Fruit fly (Drosophila melanogaster) whole organism, embryonic: ENCODE measurements around the gene Csk.

Experiments
- Antp ChIP-seq: fragments of 200-800 bp; sonication (Bioruptor generic); optimal IDR thresholded peaks from 3 replicates; lab custom pipeline; 2016; ENCODE audit warnings: missing biosample characterization, missing genetic modification characterization
- Atf6 ChIP-seq: fragments of 200-800 bp; sonication (Bioruptor generic); IDR thresholded peaks from 2 replicates; pipeline ENCODE4 v1.3.6; 2022; ENCODE audit warnings: missing biosample characterization, missing genetic modification characterization
- CG11504 ChIP-seq: fragments of 200-800 bp; sonication (Bioruptor generic); optimal IDR thresholded peaks from 3 replicates; lab custom pipeline; 2019; ENCODE audit warnings: missing biosample characterization, mild to moderate bottlenecking, missing genetic modification characterization, moderate library complexity
- CG11696 ChIP-seq: fragments of 200-800 bp; sonication (Bioruptor generic); IDR thresholded peaks from 2 replicates; pipeline ENCODE4 v1.3.6; 2022; ENCODE audit warnings: missing biosample characterization, missing genetic modification characterization
- CG12071 ChIP-seq: fragments of 200-800 bp; sonication (Bioruptor generic); optimal IDR thresholded peaks from 3 replicates; lab custom pipeline; 2018; ENCODE audit warnings: missing biosample characterization, mild to moderate bottlenecking, missing genetic modification characterization
- CG12104 ChIP-seq: fragments of 200-800 bp; sonication (Bioruptor generic); optimal IDR thresholded peaks from 3 replicates; lab custom pipeline; 2016; ENCODE audit warnings: missing biosample characterization, missing genetic modification characterization
- CG12299 ChIP-seq: fragments of 200-800 bp; sonication (Bioruptor generic); optimal IDR thresholded peaks from 2 replicates; lab custom pipeline; 2018; ENCODE audit warnings: missing biosample characterization, mild to moderate bottlenecking, missing genetic modification characterization
- CG1233 ChIP-seq: fragments of 200-800 bp; sonication (Bioruptor generic); optimal IDR thresholded peaks from 4 replicates; lab custom pipeline; 2018; ENCODE audit warnings: missing biosample characterization, mild to moderate bottlenecking, missing genetic modification characterization
- CG14860 ChIP-seq: fragments of 200-800 bp; sonication (Bioruptor generic); IDR thresholded peaks from 3 replicates; pipeline ENCODE4 v1.3.6; 2022; ENCODE audit warnings: missing biosample characterization, missing genetic modification characterization; ENCODE audit not compliant: partially characterized antibody
- CG1602 ChIP-seq: fragments of 200-800 bp; sonication (Bioruptor generic); optimal IDR thresholded peaks from 3 replicates; lab custom pipeline; 2016; ENCODE audit warnings: missing biosample characterization, missing genetic modification characterization
- CG1647 ChIP-seq: fragments of 200-800 bp; sonication (Bioruptor generic); optimal IDR thresholded peaks from 3 replicates; lab custom pipeline; 2016; ENCODE audit warnings: missing biosample characterization, missing genetic modification characterization
- CG18011 ChIP-seq: fragments of 200-800 bp; sonication (Bioruptor generic); optimal IDR thresholded peaks from 2 replicates; lab custom pipeline; 2017; ENCODE audit warnings: missing biosample characterization, missing genetic modification characterization, mild to moderate bottlenecking, moderate library complexity, missing genotype
- CG2199 ChIP-seq: fragments of 200-800 bp; sonication (Bioruptor generic); IDR thresholded peaks from 3 replicates; pipeline ENCODE4 v1.3.6; 2022; ENCODE audit warnings: missing biosample characterization, missing genetic modification characterization
- CG3065 ChIP-seq: fragments of 200-800 bp; sonication (Bioruptor generic); optimal IDR thresholded peaks from 2 replicates; lab custom pipeline; 2016; ENCODE audit warnings: missing biosample characterization, missing genetic modification characterization
- CG32767 ChIP-seq: fragments of 200-800 bp; sonication (Bioruptor generic); IDR thresholded peaks from 2 replicates; pipeline ENCODE4 v1.3.6; 2022; ENCODE audit warnings: missing biosample characterization, missing genetic modification characterization
- CG34422 ChIP-seq: fragments of 200-800 bp; sonication (Bioruptor generic); IDR thresholded peaks from 3 replicates; pipeline ENCODE4 v1.3.6; 2022; ENCODE audit warnings: missing biosample characterization, missing genetic modification characterization
- CG7745 ChIP-seq: fragments of 200-800 bp; sonication (Bioruptor generic); optimal IDR thresholded peaks from 2 replicates; lab custom pipeline; 2018; ENCODE audit warnings: missing biosample characterization, mild to moderate bottlenecking, missing genetic modification characterization, moderate library complexity
- CG7786 ChIP-seq: fragments of 200-800 bp; sonication (Bioruptor generic); optimal IDR thresholded peaks from 2 replicates; lab custom pipeline; 2016; ENCODE audit warnings: missing biosample characterization, missing genetic modification characterization
- CG8765 ChIP-seq: fragments of 200-800 bp; sonication (Bioruptor generic); IDR thresholded peaks from 2 replicates; pipeline ENCODE4 v1.3.6; 2022; ENCODE audit warnings: missing biosample characterization, missing genetic modification characterization
- CTCF ChIP-seq: fragments of 200-800 bp; sonication (Bioruptor generic); optimal IDR thresholded peaks from 2 replicates; lab custom pipeline; 2017; ENCODE audit warnings: missing biosample characterization, mild to moderate bottlenecking, missing genetic modification characterization, moderate library complexity
- Doc2 ChIP-seq: fragments of 200-800 bp; sonication (Bioruptor generic); IDR thresholded peaks from 2 replicates; pipeline ENCODE4 v1.3.6; 2022; ENCODE audit warnings: missing biosample characterization, missing genetic modification characterization
- ERR ChIP-seq: fragments of 200-800 bp; sonication (Bioruptor generic); optimal IDR thresholded peaks from 2 replicates; lab custom pipeline; 2016; ENCODE audit warnings: missing biosample characterization, missing genetic modification characterization
- H15 ChIP-seq: fragments of 200-800 bp; sonication (Bioruptor generic); IDR thresholded peaks from 3 replicates; pipeline ENCODE4 v1.3.6; 2022; ENCODE audit warnings: missing biosample characterization, missing genetic modification characterization
- Hmr ChIP-seq: fragments of 200-800 bp; sonication (Bioruptor generic); optimal IDR thresholded peaks from 3 replicates; lab custom pipeline; 2017; ENCODE audit warnings: mild to moderate bottlenecking, missing biosample characterization, missing genetic modification reagents, missing genetic modification characterization
- Hmx ChIP-seq: fragments of 200-800 bp; sonication (Bioruptor generic); optimal IDR thresholded peaks from 2 replicates; lab custom pipeline; 2016; ENCODE audit warnings: missing biosample characterization, missing genetic modification characterization
- Hr3 ChIP-seq: fragments of 200-800 bp; sonication (Bioruptor generic); optimal IDR thresholded peaks from 3 replicates; lab custom pipeline; 2016; ENCODE audit warnings: missing biosample characterization, missing genetic modification characterization
- Mrtf ChIP-seq: fragments of 200-800 bp; sonication (Bioruptor generic); IDR thresholded peaks from 3 replicates; pipeline ENCODE4 v1.3.6; 2022; ENCODE audit warnings: missing biosample characterization, missing genetic modification characterization
- Pdp1 ChIP-seq, 2 experiments: fragments of 200-800 bp; sonication (Bioruptor generic); optimal IDR thresholded peaks; 3 replicates each; lab custom pipeline; 2016; ENCODE audit warnings: missing biosample characterization in 2 of 2, missing genetic modification characterization in 2 of 2, mild to moderate bottlenecking in 1 of 2, moderate library complexity in 1 of 2
- Xrp1 ChIP-seq: fragments of 200-800 bp; sonication (Bioruptor generic); IDR thresholded peaks from 2 replicates; pipeline ENCODE4 v1.3.6; 2022; ENCODE audit warnings: missing biosample characterization, missing genetic modification characterization
- al ChIP-seq: fragments of 200-800 bp; sonication (Bioruptor generic); IDR thresholded peaks from 2 replicates; pipeline ENCODE4 v1.3.6; 2022; ENCODE audit warnings: missing biosample characterization, missing genetic modification characterization
- aop ChIP-seq: fragments of 200-800 bp; sonication (Bioruptor generic); IDR thresholded peaks from 2 replicates; pipeline ENCODE4 v1.3.6; 2022; ENCODE audit warnings: missing biosample characterization, missing genetic modification characterization
- ash1 ChIP-seq: fragments of 200-800 bp; sonication (Bioruptor generic); optimal IDR thresholded peaks from 2 replicates; lab custom pipeline; 2018; ENCODE audit warnings: missing biosample characterization, mild to moderate bottlenecking, missing genetic modification characterization
- az2 ChIP-seq: fragments of 200-800 bp; sonication (Bioruptor generic); optimal IDR thresholded peaks from 3 replicates; lab custom pipeline; 2016; ENCODE audit warnings: missing biosample characterization, missing genetic modification characterization
- cas ChIP-seq: fragments of 200-800 bp; sonication (Bioruptor generic); IDR thresholded peaks from 2 replicates; pipeline ENCODE4 v1.3.6; 2022; ENCODE audit warnings: missing biosample characterization, missing genetic modification characterization
- chn ChIP-seq: fragments of 200-800 bp; sonication (Bioruptor generic); optimal IDR thresholded peaks from 2 replicates; lab custom pipeline; 2016; ENCODE audit warnings: missing biosample characterization, missing genetic modification characterization
- cwo ChIP-seq: fragments of 200-800 bp; sonication (Bioruptor generic); optimal IDR thresholded peaks from 3 replicates; lab custom pipeline; 2017; ENCODE audit warnings: missing biosample characterization, missing genetic modification characterization, mild to moderate bottlenecking, moderate library complexity, missing genetic modification reagents
- da ChIP-seq: fragments of 200-800 bp; sonication (Bioruptor generic); optimal IDR thresholded peaks from 2 replicates; lab custom pipeline; 2016; ENCODE audit warnings: missing biosample characterization, missing genetic modification characterization
- fd64A ChIP-seq: fragments of 200-800 bp; sonication (Bioruptor generic); optimal IDR thresholded peaks from 3 replicates; lab custom pipeline; 2018; ENCODE audit warnings: missing biosample characterization, mild to moderate bottlenecking, missing genetic modification characterization
- gfzf ChIP-seq: fragments of 200-800 bp; sonication (Bioruptor generic); optimal IDR thresholded peaks from 2 replicates; lab custom pipeline; 2016; ENCODE audit warnings: missing biosample characterization, mild to moderate bottlenecking, missing genetic modification characterization, moderate library complexity
- grau ChIP-seq: fragments of 200-800 bp; optimal IDR thresholded peaks from 3 replicates; lab custom pipeline; 2019; ENCODE audit warnings: missing biosample characterization, mild to moderate bottlenecking, missing genetic modification characterization, moderate library complexity
- hkb ChIP-seq, 2 experiments: fragments of 200-800 bp in 1 of 2; fragments of >200 bp in 1 of 2; sonication (Bioruptor generic) in 1 of 2; IDR thresholded peaks in 1 of 2; optimal IDR thresholded peaks in 1 of 2; 2 replicates each; pipeline versions ENCODE4 v1.3.6 to Lab custom; 2017 to 2022; ENCODE audit warnings: missing biosample characterization in 1 of 2, missing genetic modification characterization in 1 of 2
- insv ChIP-seq, 2 experiments: fragments of 200-800 bp; sonication (Bioruptor generic); optimal IDR thresholded peaks; 3 replicates each; lab custom pipeline; 2016 to 2018; ENCODE audit warnings: missing biosample characterization in 2 of 2, missing genetic modification characterization in 2 of 2
- org-1 ChIP-seq: fragments of 200-800 bp; sonication (Bioruptor generic); optimal IDR thresholded peaks from 2 replicates; lab custom pipeline; 2017; ENCODE audit warnings: missing biosample characterization, missing genetic modification characterization
- p53 ChIP-seq: fragments of 200-800 bp; sonication (Bioruptor generic); optimal IDR thresholded peaks from 2 replicates; lab custom pipeline; 2016; ENCODE audit warnings: missing biosample characterization, missing genetic modification characterization
- row ChIP-seq: fragments of 200-800 bp; sonication (Bioruptor generic); IDR thresholded peaks from 3 replicates; pipeline ENCODE4 v1.3.6; 2022; ENCODE audit warnings: missing biosample characterization, missing genetic modification characterization
- run ChIP-seq: fragments of 200-800 bp; sonication (Bioruptor generic); optimal IDR thresholded peaks from 3 replicates; lab custom pipeline; 2018; ENCODE audit warnings: missing biosample characterization, mild to moderate bottlenecking, missing genetic modification characterization
- schlank ChIP-seq: fragments of 200-800 bp; sonication (Bioruptor generic); optimal IDR thresholded peaks from 2 replicates; lab custom pipeline; 2018; ENCODE audit warnings: missing biosample characterization, mild to moderate bottlenecking, missing genetic modification characterization
- scrt ChIP-seq: fragments of 200-800 bp; sonication (Bioruptor generic); optimal IDR thresholded peaks from 2 replicates; lab custom pipeline; 2018; ENCODE audit warnings: missing biosample characterization, mild to moderate bottlenecking, missing genetic modification characterization, moderate library complexity
- usp ChIP-seq: fragments of >200 bp; optimal IDR thresholded peaks from 2 replicates; lab custom pipeline; 2017; ENCODE audit warnings: missing biosample characterization, missing genetic modification characterization
- vnd ChIP-seq: fragments of 200-800 bp; sonication (Bioruptor generic); IDR thresholded peaks from 3 replicates; pipeline ENCODE4 v1.3.6; 2022; ENCODE audit warnings: missing biosample characterization, missing genetic modification characterization; ENCODE audit not compliant: partially characterized antibody

The Csk gene

dm6 chr3R:11619709-11620409, 30.6 kb downstream of the Csk start, which contains the start of the genes Jupiter and CG14710 (continued):
- TF ChIP-seq H15 (GFP tag; lab: Robert Waterston, UW) (peak; percentile 66; the same call in 2 of the 3 replicates), grau (tag; lab: Kevin White, UChicago) (peak; percentile 65), aop (GFP tag; lab: Robert Waterston, UW) (0 out of 2 replicates have a peak, but pooled peaks have one; percentile 27), CG11696 (GFP tag; lab: Robert Waterston, UW) (no peak), usp (no peak), schlank (tag; lab: Kevin White, UChicago) (peak; percentile 28), ERR (GFP tag; lab: Kevin White, UChicago) (peak; percentile 78), CG3065 (GFP tag; lab: Kevin White, UChicago) (peak; percentile 18), Mrtf (no peak; the same call in 2 of the 3 replicates), CG7745 (tag; lab: Kevin White, UChicago) (peak; percentile 61), ash1 (GFP tag; lab: Kevin White, UChicago) (no peak), CG14860 (GFP tag; lab: Robert Waterston, UW) (no peak), Atf6 (GFP tag; lab: Robert Waterston, UW) (0 out of 2 replicates have a peak, but pooled peaks have one; percentile 39), al (GFP tag; lab: Robert Waterston, UW) (peak; percentile 50; the same call in 1 of the 2 replicates), gfzf (GFP tag; lab: Kevin White, UChicago) (peak; percentile 100), p53 (GFP tag; lab: Kevin White, UChicago) (peak; percentile 77), CG32767 (GFP tag; lab: Robert Waterston, UW) (peak; percentile 34; the same call in 1 of the 2 replicates), Doc2 (GFP tag; lab: Robert Waterston, UW) (no peak), CG1647 (GFP tag; lab: Kevin White, UChicago) (peak; percentile 33), scrt (GFP tag; lab: Kevin White, UChicago) (no peak), CTCF (GFP tag; lab: Kevin White, UChicago) (peak; percentile 43), cwo (GFP tag; lab: Kevin White, UChicago) (no peak), Pdp1 (GFP tag; optimal IDR thresholded peaks at IDR 0.05; lab: Kevin White, UChicago) (peak; percentile 78 to 89), hkb (optimal IDR thresholded peaks at IDR 0.05; lab: Kevin White, UChicago) (peak; percentile 65), hkb (GFP tag; IDR thresholded peaks at IDR 0.05; lab: Robert Waterston, UW) (no peak), Xrp1 (peak; percentile 49; the same call in 1 of the 2 replicates), insv (GFP tag; optimal IDR thresholded peaks at IDR 0.05; lab: Kevin White, UChicago) (peak in 1 of 2 experiments; percentile 27), CG18011 (peak; percentile 6), CG12071 (no peak), CG7786 (GFP tag; lab: Kevin White, UChicago) (peak; percentile 83), Hr3 (GFP tag; lab: Kevin White, UChicago) (peak; percentile 69), Antp (GFP tag; lab: Kevin White, UChicago) (peak; percentile 90), vnd (GFP tag; lab: Robert Waterston, UW) (no peak), CG12299 (tag; lab: Kevin White, UChicago) (peak; percentile 57), CG2199 (GFP tag; lab: Robert Waterston, UW) (no peak), row (peak; percentile 89), Hmr (GFP tag; lab: Kevin White, UChicago) (peak; percentile 86), da (GFP tag; lab: Kevin White, UChicago) (peak; percentile 44), fd64A (GFP tag; lab: Kevin White, UChicago) (no peak), CG1602 (GFP tag; lab: Kevin White, UChicago) (peak; percentile 63), CG11504 (tag; lab: Kevin White, UChicago) (peak; percentile 63), CG34422 (GFP tag; lab: Robert Waterston, UW) (peak; percentile 86), chn (peak; percentile 83), Hmx (GFP tag; lab: Kevin White, UChicago) (no peak), CG12104 (GFP tag; lab: Kevin White, UChicago) (peak; percentile 1), org-1 (GFP tag; lab: Kevin White, UChicago) (no peak), cas (GFP tag; lab: Robert Waterston, UW) (peak; percentile 65), CG1233 (GFP tag; lab: Kevin White, UChicago) (no peak), CG8765 (peak; percentile 69; the same call in 1 of the 2 replicates), run (tag; lab: Kevin White, UChicago) (no peak), az2 (GFP tag; lab: Kevin White, UChicago) (peak; percentile 68)
